Worm (Caenorhabditis elegans): ENCODE data around the gene ZK1128.3.

ZK1128.3 gene

ce11 chrIII:10090685-10091084 lies 28.0 kb downstream of the ZK1128.3 start, which contains the start of gene gtf-2H2C:
gtf-2H2C (minus strand) TSS chrIII:10090785.
- TF ChIP-seq ztf-29 (GFP tag; IDR thresholded peaks at IDR 0.05) = no peak
- TF ChIP-seq klf-2 (GFP tag; conservative IDR thresholded peaks at IDR 0.05) = no peak
- TF ChIP-seq flt-1 (GFP tag; IDR thresholded peaks at IDR 0.05) = no peak
- no peak for TF ChIP-seq T22C8.4 (GFP tag; IDR thresholded peaks at IDR 0.05)
- no peak for TF ChIP-seq ztf-23 (GFP tag; IDR thresholded peaks at IDR 0.05)
- TF ChIP-seq tab-1 (GFP tag; IDR thresholded peaks at IDR 0.05) = no peak
- TF ChIP-seq ref-1 (GFP tag; conservative IDR thresholded peaks at IDR 0.05) = no peak
- no peak for TF ChIP-seq med-1 (GFP tag; optimal IDR thresholded peaks at IDR 0.05; ENCODE audit: insufficient read depth)
- TF ChIP-seq cog-1 (tag; optimal IDR thresholded peaks at IDR 0.05) = no peak

- TF ChIP-seq ztf-23 (GFP tag; IDR thresholded peaks at IDR 0.05) (no peak), med-1 (GFP tag; optimal IDR thresholded peaks at IDR 0.05; ENCODE audit: insufficient read depth) (no peak), ztf-29 (GFP tag; IDR thresholded peaks at IDR 0.05) (no peak), tab-1 (GFP tag; IDR thresholded peaks at IDR 0.05) (no peak), T22C8.4 (GFP tag; IDR thresholded peaks at IDR 0.05) (no peak), klf-2 (GFP tag; conservative IDR thresholded peaks at IDR 0.05) (no peak), ref-1 (GFP tag; conservative IDR thresholded peaks at IDR 0.05) (no peak), flt-1 (GFP tag; IDR thresholded peaks at IDR 0.05) (no peak), cog-1 (tag; optimal IDR thresholded peaks at IDR 0.05) (no peak)
Measured at ce11 chrIII:10088508-10088981, 30.2 kb downstream of the ZK1128.3 start, which contains the start of gene hal-2. hal-2 (minus strand) TSS chrIII:10088931.

- TF ChIP-seq T22C8.4 (GFP tag; IDR thresholded peaks at IDR 0.05) (no peak), tab-1 (GFP tag; IDR thresholded peaks at IDR 0.05) (no peak), flt-1 (GFP tag; IDR thresholded peaks at IDR 0.05) (no peak), ztf-23 (GFP tag; IDR thresholded peaks at IDR 0.05) (no peak), cog-1 (tag; optimal IDR thresholded peaks at IDR 0.05) (no peak), ref-1 (GFP tag; conservative IDR thresholded peaks at IDR 0.05) (no peak), med-1 (GFP tag; optimal IDR thresholded peaks at IDR 0.05; ENCODE audit: insufficient read depth) (no peak), ztf-29 (GFP tag; IDR thresholded peaks at IDR 0.05) (no peak)
Measured at ce11 chrIII:10085983-10086382, 32.7 kb downstream of the ZK1128.3 start, which contains the start of gene T16H12.2. T16H12.2 (plus strand) TSS chrIII:10086283.

- TF ChIP-seq ztf-29 (GFP tag; IDR thresholded peaks at IDR 0.05) = no peak
- TF ChIP-seq cog-1 (tag; optimal IDR thresholded peaks at IDR 0.05) = no peak
- no peak for TF ChIP-seq ztf-23 (GFP tag; IDR thresholded peaks at IDR 0.05)
- no peak for TF ChIP-seq flt-1 (GFP tag; IDR thresholded peaks at IDR 0.05)
- TF ChIP-seq T22C8.4 (GFP tag; IDR thresholded peaks at IDR 0.05) = no peak
- no peak for TF ChIP-seq med-1 (GFP tag; optimal IDR thresholded peaks at IDR 0.05; ENCODE audit: insufficient read depth)
- TF ChIP-seq tab-1 (GFP tag; IDR thresholded peaks at IDR 0.05) = no peak
- TF ChIP-seq ref-1 (GFP tag; conservative IDR thresholded peaks at IDR 0.05) = no peak
- TF ChIP-seq klf-2 (GFP tag; conservative IDR thresholded peaks at IDR 0.05) = no peak
Measured at ce11 chrIII:10085574-10085973, 33.1 kb downstream of the ZK1128.3 start.

ce11 chrIII:10085103-10085502 lies 33.6 kb downstream of the ZK1128.3 start, which contains the start of gene T16H12.13:
T16H12.13 (plus strand) TSS chrIII:10085403.
- TF ChIP-seq ref-1 (GFP tag; conservative IDR thresholded peaks at IDR 0.05) (no peak), T22C8.4 (GFP tag; IDR thresholded peaks at IDR 0.05) (no peak)

ce11 chrIII:10083242-10083641 lies 35.5 kb downstream of the ZK1128.3 start, which contains the start of gene T16H12.3:
T16H12.3 (minus strand) TSS chrIII:10083292.
- TF ChIP-seq ztf-29 (GFP tag; IDR thresholded peaks at IDR 0.05) (no peak), tab-1 (GFP tag; IDR thresholded peaks at IDR 0.05) (no peak), ref-1 (GFP tag; conservative IDR thresholded peaks at IDR 0.05) (no peak), med-1 (GFP tag; optimal IDR thresholded peaks at IDR 0.05; ENCODE audit: insufficient read depth) (no peak), T22C8.4 (GFP tag; IDR thresholded peaks at IDR 0.05) (no peak), klf-2 (GFP tag; conservative IDR thresholded peaks at IDR 0.05) (no peak), cog-1 (tag; optimal IDR thresholded peaks at IDR 0.05) (no peak), flt-1 (GFP tag; IDR thresholded peaks at IDR 0.05) (no peak), ztf-23 (GFP tag; IDR thresholded peaks at IDR 0.05) (no peak)

- TF ChIP-seq ztf-23 (GFP tag; IDR thresholded peaks at IDR 0.05) (no peak), ztf-29 (GFP tag; IDR thresholded peaks at IDR 0.05) (no peak), ref-1 (GFP tag; conservative IDR thresholded peaks at IDR 0.05) (no peak), tab-1 (GFP tag; IDR thresholded peaks at IDR 0.05) (no peak), med-1 (GFP tag; optimal IDR thresholded peaks at IDR 0.05; ENCODE audit: insufficient read depth) (no peak), cog-1 (tag; optimal IDR thresholded peaks at IDR 0.05) (no peak), T22C8.4 (GFP tag; IDR thresholded peaks at IDR 0.05) (no peak), klf-2 (GFP tag; conservative IDR thresholded peaks at IDR 0.05) (no peak), flt-1 (GFP tag; IDR thresholded peaks at IDR 0.05) (no peak)
Measured at ce11 chrIII:10078784-10079183, 39.9 kb downstream of the ZK1128.3 start.

- TF ChIP-seq med-1 (GFP tag; optimal IDR thresholded peaks at IDR 0.05; ENCODE audit: insufficient read depth) = no peak
- TF ChIP-seq tab-1 (GFP tag; IDR thresholded peaks at IDR 0.05) = no peak
- no peak for TF ChIP-seq klf-2 (GFP tag; conservative IDR thresholded peaks at IDR 0.05)
- TF ChIP-seq ztf-23 (GFP tag; IDR thresholded peaks at IDR 0.05) = no peak
- no peak for TF ChIP-seq ztf-29 (GFP tag; IDR thresholded peaks at IDR 0.05)
- TF ChIP-seq ref-1 (GFP tag; conservative IDR thresholded peaks at IDR 0.05) = no peak
- no peak for TF ChIP-seq T22C8.4 (GFP tag; IDR thresholded peaks at IDR 0.05)
- no peak for TF ChIP-seq cog-1 (tag; optimal IDR thresholded peaks at IDR 0.05)
- no peak for TF ChIP-seq flt-1 (GFP tag; IDR thresholded peaks at IDR 0.05)
Measured at ce11 chrIII:10078151-10078550, 40.6 kb downstream of the ZK1128.3 start, which contains the start of gene T16G12.9. T16G12.9 (minus strand) TSS chrIII:10078251.

ce11 chrIII:10076042-10076441 lies 42.7 kb downstream of the ZK1128.3 start:
- no peak for TF ChIP-seq ztf-29 (GFP tag; IDR thresholded peaks at IDR 0.05)
- no peak for TF ChIP-seq tab-1 (GFP tag; IDR thresholded peaks at IDR 0.05)
- no peak for TF ChIP-seq T22C8.4 (GFP tag; IDR thresholded peaks at IDR 0.05)
- no peak for TF ChIP-seq cog-1 (tag; optimal IDR thresholded peaks at IDR 0.05)
- no peak for TF ChIP-seq ref-1 (GFP tag; conservative IDR thresholded peaks at IDR 0.05)
- TF ChIP-seq flt-1 (GFP tag; IDR thresholded peaks at IDR 0.05) = no peak
- TF ChIP-seq klf-2 (GFP tag; conservative IDR thresholded peaks at IDR 0.05) = no peak
- no peak for TF ChIP-seq med-1 (GFP tag; optimal IDR thresholded peaks at IDR 0.05; ENCODE audit: insufficient read depth)
- TF ChIP-seq ztf-23 (GFP tag; IDR thresholded peaks at IDR 0.05) = no peak

Measured in whole organism, midembryonic.